Worm (Caenorhabditis elegans): ENCODE data around the gene agl-1.

Gene agl-1

DNA sequence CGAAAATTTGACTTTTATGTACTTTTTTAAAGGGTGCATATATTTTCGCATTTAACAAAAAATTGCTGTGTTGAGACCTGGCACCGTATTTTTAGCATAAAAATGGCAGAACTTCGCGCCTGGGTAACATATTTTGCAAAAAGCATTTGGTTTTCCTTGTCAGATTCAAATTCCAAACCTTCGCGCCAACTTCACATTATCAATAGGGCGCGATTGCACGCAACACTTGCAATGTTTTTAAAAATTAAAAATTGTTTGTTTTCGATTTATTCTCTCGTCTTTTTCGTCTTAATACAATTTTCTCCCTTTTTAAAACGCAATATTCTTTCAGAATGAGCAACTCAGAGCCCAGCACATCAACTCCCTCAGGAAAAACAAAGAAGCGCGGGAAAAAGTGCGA, 25.7 kb upstream of the agl-1 start, which contains the start of gene mes-2 (continued):
- TF ChIP-seq tra-1 (GFP tag; IDR thresholded peaks at IDR 0.05), result no peak
- 0 out of 2 replicates have a peak, but pooled peaks have one; percentile 44 for TF ChIP-seq pha-4 (GFP tag; IDR thresholded peaks at IDR 0.05)
- peak; percentile 31 for TF ChIP-seq pha-4 (tag; optimal IDR thresholded peaks at IDR 0.05)
- no peak for TF ChIP-seq lin-1 (GFP tag; IDR thresholded peaks at IDR 0.05)
- TF ChIP-seq mxl-2 (GFP tag; conservative IDR thresholded peaks at IDR 0.05), result no peak
- no peak for TF ChIP-seq ceh-28 (tag; optimal IDR thresholded peaks at IDR 0.05)
- TF ChIP-seq ctbp-1 (GFP tag; IDR thresholded peaks at IDR 0.05), result no peak
- TF ChIP-seq vab-7 (GFP tag; IDR thresholded peaks at IDR 0.05), result no peak
- no peak for TF ChIP-seq zfp-3 (GFP tag; conservative IDR thresholded peaks at IDR 0.05)
- TF ChIP-seq unc-62 (GFP tag; optimal IDR thresholded peaks at IDR 0.05 in 1 of 2), result no peak
- TF ChIP-seq unc-62 (tag; optimal IDR thresholded peaks at IDR 0.05), result no peak
- no peak for TF ChIP-seq zfp-2 (tag; optimal IDR thresholded peaks at IDR 0.05)
- TF ChIP-seq daf-12 (tag; optimal IDR thresholded peaks at IDR 0.05), result no peak
- no peak for TF ChIP-seq nhr-10 (tag; optimal IDR thresholded peaks at IDR 0.05)
- TF ChIP-seq Y5F2A.4 (GFP tag; optimal IDR thresholded peaks at IDR 0.05), result no peak
- TF ChIP-seq Y105C5A.15 (GFP tag; IDR thresholded peaks at IDR 0.05), result no peak
- TF ChIP-seq mep-1 (tag; optimal IDR thresholded peaks at IDR 0.05), result no peak
- no peak for TF ChIP-seq dmd-8 (GFP tag; IDR thresholded peaks at IDR 0.05)
- no peak for TF ChIP-seq F10B5.3 (tag; optimal IDR thresholded peaks at IDR 0.05)
- TF ChIP-seq ceh-62 (tag; optimal IDR thresholded peaks at IDR 0.05), result no peak
- no peak for TF ChIP-seq lin-13 (GFP tag; optimal IDR thresholded peaks at IDR 0.05)
- TF ChIP-seq ama-1 (optimal IDR thresholded peaks at IDR 0.05), result no peak
- no peak for TF ChIP-seq nhr-77 (tag; optimal IDR thresholded peaks at IDR 0.05)
- peak in 1 of 2 experiments; percentile 8 for TF ChIP-seq daf-16 (GFP tag; optimal IDR thresholded peaks at IDR 0.05)
- peak; percentile 64 for TF ChIP-seq daf-16 (tag; optimal IDR thresholded peaks at IDR 0.05)
- TF ChIP-seq nhr-41 (GFP tag; IDR thresholded peaks at IDR 0.05), result no peak
- TF ChIP-seq duxl-1 (tag; optimal IDR thresholded peaks at IDR 0.05; ENCODE audit: poor library complexity), result no peak
- TF ChIP-seq nhr-48 (tag; optimal IDR thresholded peaks at IDR 0.05), result no peak
- peak; percentile 50 for TF ChIP-seq aha-1 (tag)
- no peak for TF ChIP-seq pqm-1 (tag; optimal IDR thresholded peaks at IDR 0.05)
- TF ChIP-seq madf-9 (GFP tag; conservative IDR thresholded peaks at IDR 0.05), result no peak

DNA sequence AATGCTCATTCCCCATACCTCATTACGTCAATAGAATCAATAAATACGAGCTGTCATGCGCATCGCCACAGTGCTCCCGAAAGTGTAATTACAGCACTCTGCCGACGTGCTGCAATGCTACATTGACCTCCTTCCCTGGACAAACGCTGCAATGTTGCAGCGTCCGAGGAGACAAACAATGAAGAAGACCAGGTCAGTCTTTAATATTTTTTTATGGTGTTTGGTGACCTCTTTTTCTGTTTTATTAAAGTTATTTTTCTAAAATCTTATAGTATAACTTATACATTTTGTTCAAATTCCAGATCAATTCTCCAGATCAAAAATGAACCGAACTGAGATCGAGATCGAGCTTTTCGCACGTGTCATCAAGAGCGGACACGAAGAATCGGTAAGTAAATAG, 23.5 kb upstream of the agl-1 start, which contains the start of gene sdz-26:
sdz-26 (plus strand) TSS at position 301 of the 400 bp plus-strand sequence.
- TF ChIP-seq lim-7 (GFP tag; IDR thresholded peaks at IDR 0.05) (no peak), lin-15B (tag; optimal IDR thresholded peaks at IDR 0.05) (no peak), Y48G9A.11 (GFP tag; IDR thresholded peaks at IDR 0.05) (no peak)

- TF ChIP-seq aha-1 (tag), result peak; percentile 93
- no peak for TF ChIP-seq dmd-9 (GFP tag; IDR thresholded peaks at IDR 0.05)
These were observed 22.9 kb upstream of the agl-1 start for ce11 chrII:14380778-14381177.

- TF ChIP-seq dpl-1 (GFP tag; optimal IDR thresholded peaks at IDR 0.05), result no peak
- no peak for TF ChIP-seq nhr-41 (GFP tag; IDR thresholded peaks at IDR 0.05)
- no peak for TF ChIP-seq mdl-1 (tag; optimal IDR thresholded peaks at IDR 0.05)
- no peak for TF ChIP-seq dmd-8 (GFP tag; IDR thresholded peaks at IDR 0.05)
- no peak for TF ChIP-seq jun-1 (tag; optimal IDR thresholded peaks at IDR 0.05)
- no peak for TF ChIP-seq hif-1 (tag; optimal IDR thresholded peaks at IDR 0.05)
- no peak for TF ChIP-seq lin-29 (GFP tag; IDR thresholded peaks at IDR 0.05)
- no peak for TF ChIP-seq nhr-28 (tag; optimal IDR thresholded peaks at IDR 0.05)
- no peak for TF ChIP-seq sdz-12 (GFP tag; optimal IDR thresholded peaks at IDR 0.05)
- TF ChIP-seq F49E8.2 (tag; optimal IDR thresholded peaks at IDR 0.05; ENCODE audit: borderline replicate concordance), result no peak
- no peak for TF ChIP-seq daf-8 (GFP tag; IDR thresholded peaks at IDR 0.05)
- TF ChIP-seq zfp-2 (tag; optimal IDR thresholded peaks at IDR 0.05), result no peak
- TF ChIP-seq nhr-42 (GFP tag; IDR thresholded peaks at IDR 0.05), result no peak
- no peak for TF ChIP-seq rbr-2 (tag; optimal IDR thresholded peaks at IDR 0.05)
- no peak for TF ChIP-seq nhr-25 (tag; optimal IDR thresholded peaks at IDR 0.05; ENCODE audit: borderline replicate concordance, insufficient read depth)
- no peak for TF ChIP-seq unc-130 (GFP tag; optimal IDR thresholded peaks at IDR 0.05)
- TF ChIP-seq F37D6.2 (tag; optimal IDR thresholded peaks at IDR 0.05), result no peak
These were observed 19.9 kb upstream of the agl-1 start, which contains the start of gene acr-20 for ce11 chrII:14377796-14378195. Gene acr-20, minus strand, starts transcription at chrII:14377896.

Measured in whole organism, L4 larva.